Fruit fly (Drosophila melanogaster) whole organism, prepupa: Measurements from ENCODE around the gene CG31445.

ENCODE experiments used
- Blimp-1 ChIP-seq: fragments of 200-800 bp; sonication (Bioruptor generic); optimal IDR thresholded peaks from 3 replicates; lab custom pipeline; 2017; ENCODE audit warnings: missing biosample characterization, missing genetic modification characterization, mild to moderate bottlenecking, moderate library complexity, missing genetic modification reagents
- CG11902 ChIP-seq: fragments of 200-800 bp; sonication (Bioruptor generic); optimal IDR thresholded peaks from 3 replicates; lab custom pipeline; 2016; ENCODE audit warnings: missing biosample characterization, missing genetic modification characterization
- CG1621 ChIP-seq: fragments of 200-800 bp; sonication (Bioruptor generic); optimal IDR thresholded peaks from 3 replicates; lab custom pipeline; 2018; ENCODE audit warnings: missing biosample characterization, mild to moderate bottlenecking, missing genetic modification characterization
- CG6792 ChIP-seq: fragments of 200-800 bp; sonication (Bioruptor generic); optimal IDR thresholded peaks from 3 replicates; lab custom pipeline; 2016; ENCODE audit warnings: missing biosample characterization, missing genetic modification characterization
- Eip93F ChIP-seq: fragments of 200-800 bp; sonication (Bioruptor generic); optimal IDR thresholded peaks from 2 replicates; lab custom pipeline; 2016; ENCODE audit warnings: missing biosample characterization, mild to moderate bottlenecking, missing genetic modification characterization
- Ets21C ChIP-seq: fragments of 200-800 bp; sonication (Bioruptor generic); optimal IDR thresholded peaks from 3 replicates; lab custom pipeline; 2016; ENCODE audit warnings: missing biosample characterization, missing genetic modification characterization
- Hr4 ChIP-seq: fragments of 200-800 bp; sonication (Bioruptor generic); optimal IDR thresholded peaks from 3 replicates; lab custom pipeline; 2016; ENCODE audit warnings: missing biosample characterization, missing genetic modification characterization
- Lpt ChIP-seq: fragments of 200-800 bp; sonication (Bioruptor generic); optimal IDR thresholded peaks from 3 replicates; lab custom pipeline; 2016; ENCODE audit warnings: missing biosample characterization, missing genetic modification characterization
- dac ChIP-seq: fragments of 200-800 bp; sonication (Bioruptor generic); optimal IDR thresholded peaks from 2 replicates; lab custom pipeline; 2017; ENCODE audit warnings: missing biosample characterization, mild to moderate bottlenecking, missing genetic modification characterization
- pdm3 ChIP-seq: fragments of 200-800 bp; sonication (Bioruptor generic); optimal IDR thresholded peaks from 3 replicates; lab custom pipeline; 2016; ENCODE audit warnings: missing biosample characterization, missing genetic modification characterization
- vri ChIP-seq: fragments of 200-800 bp; sonication (Bioruptor generic); optimal IDR thresholded peaks from 3 replicates; lab custom pipeline; 2016; ENCODE audit warnings: missing biosample characterization, mild to moderate bottlenecking, missing genetic modification characterization

DNA sequence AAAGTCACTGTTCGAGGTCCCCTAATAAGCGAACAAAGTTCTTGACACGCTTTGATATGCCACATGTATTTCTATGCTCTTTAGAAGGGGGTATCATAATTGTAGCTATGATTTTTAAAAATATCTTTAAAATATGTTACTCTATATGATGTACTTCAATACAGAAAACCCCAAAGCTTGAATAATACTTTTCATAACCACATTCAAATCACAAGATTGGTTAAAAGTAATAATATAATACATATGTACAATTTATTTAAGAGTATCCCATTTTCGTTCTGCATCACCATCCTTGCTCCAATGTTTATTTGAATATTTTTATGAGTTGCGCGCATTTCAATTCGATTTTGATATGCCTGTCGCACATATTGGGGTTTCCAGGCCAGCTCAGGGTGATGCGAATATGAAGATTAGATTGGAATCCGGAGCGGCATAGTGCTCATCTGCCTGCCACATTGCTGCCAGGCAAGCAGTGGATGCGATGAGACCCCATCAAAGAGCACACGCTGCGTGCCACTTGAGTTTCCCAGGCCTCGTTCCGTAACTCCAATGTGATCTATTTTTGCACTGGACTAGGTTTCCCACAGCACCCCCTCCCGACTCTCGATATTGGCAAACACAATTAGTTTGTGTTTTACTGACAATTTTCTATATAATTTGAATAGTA is 15.0 kb upstream of the CG31445 start:
- TF ChIP-seq CG1621 (tag; lab: Kevin White, UChicago) (no peak), Blimp-1 (GFP tag; lab: Kevin White, UChicago) (no peak), Eip93F (no peak), CG6792 (GFP tag; lab: Kevin White, UChicago) (no peak), vri (no peak), pdm3 (no peak), CG11902 (GFP tag; lab: Kevin White, UChicago) (no peak), Hr4 (GFP tag; lab: Kevin White, UChicago) (no peak), dac (GFP tag; lab: Kevin White, UChicago) (no peak), Ets21C (GFP tag; lab: Kevin White, UChicago) (no peak), Lpt (no peak)
